Worm (Caenorhabditis elegans) whole organism, L4 larva: Measurements from ENCODE around the gene ZK177.2.

Experiments
- F26F4.8 ChIP-seq: fragments of 200-800 bp; sonication (Bioruptor generic); conservative IDR thresholded peaks from 2 replicates; pipeline ENCODE4 v1.3.6; 2022; ENCODE audit warnings: missing genetic modification characterization, missing compliant biosample characterization
- F49E8.2 ChIP-seq: sonication (generic microtip); optimal IDR thresholded peaks from 2 replicates; lab custom pipeline; 2016; ENCODE audit warnings: missing compliant biosample characterization, mild to moderate bottlenecking, missing genetic modification characterization, borderline replicate concordance
- T20F7.1 ChIP-seq: fragments of 200-800 bp; sonication (Bioruptor generic); optimal IDR thresholded peaks from 2 replicates; lab custom pipeline; 2018; ENCODE audit warnings: mild to moderate bottlenecking, missing genetic modification characterization, missing compliant biosample characterization
- Y105C5A.15 ChIP-seq: fragments of 200-800 bp; sonication (Bioruptor generic); IDR thresholded peaks from 2 replicates; pipeline ENCODE4 v1.3.6; 2022; ENCODE audit warnings: missing genetic modification characterization, missing compliant biosample characterization
- Y48G9A.11 ChIP-seq: fragments of 200-800 bp; sonication (Bioruptor generic); IDR thresholded peaks from 2 replicates; pipeline ENCODE4 v1.3.6; 2022; ENCODE audit warnings: missing genetic modification reagents, missing genetic modification characterization, missing compliant biosample characterization
- ZK337.2 ChIP-seq: fragments of 200-800 bp; sonication (Bioruptor generic); IDR thresholded peaks from 2 replicates; pipeline ENCODE4 v1.3.6; 2022; ENCODE audit warnings: missing genetic modification reagents, missing genetic modification characterization, missing compliant biosample characterization
- aly-2 ChIP-seq: sonication (generic microtip); optimal IDR thresholded peaks from 2 replicates; lab custom pipeline; 2018; ENCODE audit warnings: missing biosample characterization, missing genetic modification characterization
- arid-1 ChIP-seq: fragments of 200-800 bp; sonication (Bioruptor generic); conservative IDR thresholded peaks from 2 replicates; pipeline ENCODE4 v1.3.6; 2022; ENCODE audit warnings: missing genetic modification reagents, missing genetic modification characterization, missing compliant biosample characterization
- ceh-32 ChIP-seq: sonication (generic microtip); optimal IDR thresholded peaks from 2 replicates; lab custom pipeline; 2016; ENCODE audit warnings: mild to moderate bottlenecking, missing genetic modification characterization, missing compliant biosample characterization; ENCODE audit not compliant: poor library complexity
- daf-16 ChIP-seq, 3 experiments: sonication (generic microtip); optimal IDR thresholded peaks; 2 replicates each; lab custom pipeline; 2016 to 2017; ENCODE audit warnings: missing genetic modification characterization in 3 of 3, missing genetic modification reagents in 3 of 3, mild to moderate bottlenecking in 2 of 3, missing compliant biosample characterization in 2 of 3, missing biosample characterization in 1 of 3, moderate library complexity in 1 of 3
- daf-19 ChIP-seq: fragments of 200-800 bp; sonication (Bioruptor generic); conservative IDR thresholded peaks from 2 replicates; pipeline ENCODE4 v1.3.6; 2022; ENCODE audit warnings: missing genetic modification characterization, missing compliant biosample characterization
- daf-8 ChIP-seq: fragments of 200-800 bp; sonication (Bioruptor generic); IDR thresholded peaks from 2 replicates; pipeline ENCODE4 v1.3.6; 2022; ENCODE audit warnings: missing genetic modification characterization, missing compliant biosample characterization
- dmd-6 ChIP-seq: fragments of 200-800 bp; sonication (Bioruptor generic); IDR thresholded peaks from 2 replicates; pipeline ENCODE4 v1.3.6; 2022; ENCODE audit warnings: missing genetic modification reagents, missing genetic modification characterization, missing compliant biosample characterization
- dve-1 ChIP-seq: sonication (generic microtip); optimal IDR thresholded peaks from 2 replicates; lab custom pipeline; 2017; ENCODE audit warnings: antibody characterized with exemption, mild to moderate bottlenecking, missing genetic modification characterization, missing compliant biosample characterization; ENCODE audit not compliant: insufficient read depth
- fos-1 ChIP-seq: fragments of 150-350 bp; optimal IDR thresholded peaks from 2 replicates; lab custom pipeline; 2014; ENCODE audit warnings: missing biosample characterization, missing genetic modification characterization
- hlh-11 ChIP-seq: fragments of 200-800 bp; sonication (Bioruptor generic); optimal IDR thresholded peaks from 2 replicates; lab custom pipeline; 2018; ENCODE audit warnings: mild to moderate bottlenecking, missing genetic modification characterization, missing compliant biosample characterization
- hmg-1.1 ChIP-seq: fragments of 200-800 bp; sonication (Bioruptor generic); IDR thresholded peaks from 2 replicates; pipeline ENCODE4 v1.3.6; 2022; ENCODE audit warnings: missing genetic modification reagents, missing genetic modification characterization, missing compliant biosample characterization
- lin-1 ChIP-seq: fragments of 200-800 bp; sonication (Bioruptor generic); IDR thresholded peaks from 2 replicates; pipeline ENCODE4 v1.3.6; 2022; ENCODE audit warnings: missing genetic modification reagents, missing genetic modification characterization, missing compliant biosample characterization
- lin-38 ChIP-seq: fragments of 200-800 bp; sonication (Bioruptor generic); IDR thresholded peaks from 2 replicates; pipeline ENCODE4 v1.3.6; 2022; ENCODE audit warnings: missing genetic modification reagents, missing genetic modification characterization, missing compliant biosample characterization
- lin-39 ChIP-seq: fragments of 150-350 bp; optimal IDR thresholded peaks from 2 replicates; lab custom pipeline; 2014; ENCODE audit warnings: missing biosample characterization, missing genetic modification reagents, missing genetic modification characterization
- lir-3 ChIP-seq: sonication (generic microtip); optimal IDR thresholded peaks from 2 replicates; lab custom pipeline; 2016; ENCODE audit warnings: mild to moderate bottlenecking, missing genetic modification characterization, missing compliant biosample characterization
- lsy-2 ChIP-seq, 2 experiments: fragments of 150-350 bp in 1 of 2; sonication (generic microtip) in 1 of 2; optimal IDR thresholded peaks; 2 replicates each; lab custom pipeline; 2014 to 2017; ENCODE audit warnings: missing biosample characterization in 2 of 2, missing genetic modification characterization in 2 of 2
- mdt-29 ChIP-seq: fragments of 200-800 bp; sonication (Bioruptor generic); IDR thresholded peaks from 2 replicates; pipeline ENCODE4 v1.3.6; 2022; ENCODE audit warnings: missing genetic modification reagents, missing genetic modification characterization, missing compliant biosample characterization
- mep-1 ChIP-seq: fragments of 150-350 bp; sonication (generic microtip); optimal IDR thresholded peaks from 3 replicates; lab custom pipeline; 2014; ENCODE audit warnings: missing biosample characterization, missing genetic modification characterization
- mes-2 ChIP-seq: sonication (generic microtip); optimal IDR thresholded peaks from 2 replicates; lab custom pipeline; 2016; ENCODE audit warnings: missing genotype, mild to moderate bottlenecking, missing genetic modification characterization, missing compliant biosample characterization; ENCODE audit not compliant: poor library complexity, severe bottlenecking
- nhr-10 ChIP-seq: fragments of 150-350 bp; optimal IDR thresholded peaks from 2 replicates; lab custom pipeline; 2014; ENCODE audit warnings: missing biosample characterization, missing genetic modification characterization
- nhr-111 ChIP-seq: fragments of 200-800 bp; sonication (Bioruptor generic); optimal IDR thresholded peaks from 2 replicates; lab custom pipeline; 2018; ENCODE audit warnings: mild to moderate bottlenecking, missing genetic modification characterization, missing compliant biosample characterization
- nhr-237 ChIP-seq: sonication (generic microtip); optimal IDR thresholded peaks from 2 replicates; lab custom pipeline; 2017; ENCODE audit warnings: missing biosample characterization, missing genetic modification characterization
- nhr-25 ChIP-seq: sonication (generic microtip); optimal IDR thresholded peaks from 2 replicates; lab custom pipeline; 2017; ENCODE audit warnings: missing genetic modification characterization, mild to moderate bottlenecking, missing compliant biosample characterization, antibody characterized with exemption, moderate library complexity, borderline replicate concordance; ENCODE audit not compliant: insufficient read depth
- nhr-41 ChIP-seq: fragments of 200-800 bp; sonication (Bioruptor generic); IDR thresholded peaks from 2 replicates; pipeline ENCODE4 v1.3.6; 2022; ENCODE audit warnings: missing genetic modification reagents, missing genetic modification characterization, missing compliant biosample characterization
- nhr-76 ChIP-seq: fragments of 150-350 bp; optimal IDR thresholded peaks from 2 replicates; lab custom pipeline; 2014; ENCODE audit warnings: missing biosample characterization, missing genetic modification characterization
- php-3 ChIP-seq: fragments of 200-800 bp; sonication (Bioruptor generic); IDR thresholded peaks from 2 replicates; pipeline ENCODE4 v1.3.6; 2022; ENCODE audit warnings: missing genetic modification reagents, missing genetic modification characterization, missing compliant biosample characterization
- saeg-2 ChIP-seq: fragments of 200-800 bp; sonication (Bioruptor generic); IDR thresholded peaks from 2 replicates; pipeline ENCODE4 v1.3.6; 2022; ENCODE audit warnings: missing genetic modification reagents, missing genetic modification characterization, missing compliant biosample characterization
- sdz-12 ChIP-seq: fragments of 200-800 bp; sonication (Bioruptor generic); optimal IDR thresholded peaks from 2 replicates; lab custom pipeline; 2018; ENCODE audit warnings: mild to moderate bottlenecking, missing genetic modification characterization, missing compliant biosample characterization
- set-16 ChIP-seq: fragments of 200-800 bp; sonication (Bioruptor generic); IDR thresholded peaks from 2 replicates; pipeline ENCODE4 v1.3.6; 2022; ENCODE audit warnings: missing genetic modification reagents, missing genetic modification characterization, missing compliant biosample characterization
- snpc-1.2 ChIP-seq: fragments of 200-800 bp; sonication (Bioruptor generic); IDR thresholded peaks from 2 replicates; pipeline ENCODE4 v1.3.6; 2022; ENCODE audit warnings: missing genetic modification reagents, missing genetic modification characterization, missing compliant biosample characterization
- spr-1 ChIP-seq: sonication (generic microtip); optimal IDR thresholded peaks from 2 replicates; lab custom pipeline; 2016; ENCODE audit warnings: mild to moderate bottlenecking, missing genetic modification characterization, missing compliant biosample characterization
- spr-3 ChIP-seq: fragments of 200-800 bp; sonication (Bioruptor generic); optimal IDR thresholded peaks from 2 replicates; lab custom pipeline; 2018; ENCODE audit warnings: mild to moderate bottlenecking, missing genetic modification characterization, missing compliant biosample characterization
- tra-1 ChIP-seq: fragments of 200-800 bp; sonication (Bioruptor generic); IDR thresholded peaks from 2 replicates; pipeline ENCODE4 v1.3.6; 2022; ENCODE audit warnings: missing genetic modification reagents, missing genetic modification characterization, missing compliant biosample characterization
- unc-130 ChIP-seq: sonication (generic microtip); optimal IDR thresholded peaks from 2 replicates; lab custom pipeline; 2016; ENCODE audit warnings: missing genetic modification reagents, missing genetic modification characterization, missing compliant biosample characterization
- unc-62 ChIP-seq, 3 experiments: fragments of 150-350 bp in 1 of 3; sonication (generic microtip); optimal IDR thresholded peaks in 2 of 3; peaks in 1 of 3; 1 replicate in 1 of 3; 2 replicates in 2 of 3; lab custom pipeline; 2014 to 2017; ENCODE audit warnings: missing biosample characterization in 3 of 3, missing genetic modification characterization in 3 of 3, missing genetic modification reagents in 3 of 3, missing genotype in 1 of 3
- zfp-2 ChIP-seq: sonication (generic microtip); optimal IDR thresholded peaks from 2 replicates; lab custom pipeline; 2016; ENCODE audit warnings: mild to moderate bottlenecking, missing genetic modification characterization, missing compliant biosample characterization
- zip-11 ChIP-seq: fragments of 200-800 bp; sonication (Bioruptor generic); IDR thresholded peaks from 2 replicates; pipeline ENCODE4 v1.3.6; 2022; ENCODE audit warnings: missing genetic modification characterization, missing compliant biosample characterization
- ztf-11 ChIP-seq: fragments of 150-350 bp; optimal IDR thresholded peaks from 2 replicates; lab custom pipeline; 2014; ENCODE audit warnings: missing biosample characterization, missing genetic modification characterization

The ZK177.2 gene

DNA sequence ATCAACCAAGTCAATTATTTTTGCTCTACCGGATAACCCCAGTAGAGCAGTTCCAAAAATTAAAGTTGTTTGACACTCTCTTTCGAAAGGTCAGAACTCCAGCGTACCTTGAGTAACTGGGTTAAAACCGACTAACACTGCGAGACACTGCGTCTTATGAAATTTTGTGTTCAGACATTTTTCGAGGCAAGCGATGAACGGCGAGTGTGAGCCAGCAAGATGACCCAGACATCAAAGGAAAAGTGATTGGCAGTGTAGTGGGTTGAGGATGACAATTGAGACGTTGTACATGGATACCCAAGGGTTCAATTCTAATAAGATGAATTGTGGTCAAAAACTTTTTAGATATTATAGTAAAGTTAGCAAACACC is 25.1 kb downstream of the ZK177.2 start (continued):
- TF ChIP-seq sdz-12 (no peak), arid-1 (peak; percentile 74), lin-39 (tag; lab: Kevin White, UChicago) (no peak), nhr-10 (peak; percentile 72), unc-62 (GFP tag; optimal IDR thresholded peaks at IDR 0.05 in 1 of 2; lab: Kevin White, UChicago) (peak in 1 of 2 experiments; percentile 95), unc-62 (tag; optimal IDR thresholded peaks at IDR 0.05; lab: Kevin White, UChicago) (no peak), set-16 (GFP tag; lab: Robert Waterston, UW) (no peak), daf-8 (GFP tag; lab: Robert Waterston, UW) (no peak), Y48G9A.11 (GFP tag; lab: Robert Waterston, UW) (no peak), php-3 (GFP tag; lab: Robert Waterston, UW) (peak; percentile 36; the same call in 1 of the 2 replicates), tra-1 (GFP tag; lab: Robert Waterston, UW) (no peak), nhr-76 (no peak), Y105C5A.15 (GFP tag; lab: Robert Waterston, UW) (no peak), daf-19 (GFP tag; lab: Robert Waterston, UW) (no peak), mes-2 (tag; lab: Kevin White, UChicago) (peak; percentile 81), daf-16 (GFP tag; optimal IDR thresholded peaks at IDR 0.05; lab: Kevin White, UChicago) (peak in 1 of 2 experiments; percentile 76), daf-16 (tag; optimal IDR thresholded peaks at IDR 0.05; lab: Kevin White, UChicago) (peak; percentile 81), zip-11 (GFP tag; lab: Robert Waterston, UW) (no peak), lin-1 (GFP tag; lab: Robert Waterston, UW) (peak; percentile 59; the same call in 1 of the 2 replicates), hmg-1.1 (GFP tag; lab: Robert Waterston, UW) (peak; percentile 8; the same call in 1 of the 2 replicates), fos-1 (tag; lab: Kevin White, UChicago) (no peak), mep-1 (tag; lab: Kevin White, UChicago) (peak; percentile 76), aly-2 (tag; lab: Kevin White, UChicago) (no peak), zfp-2 (tag; lab: Kevin White, UChicago) (no peak), lir-3 (no peak), F49E8.2 (tag; lab: Kevin White, UChicago) (no peak)

DNA sequence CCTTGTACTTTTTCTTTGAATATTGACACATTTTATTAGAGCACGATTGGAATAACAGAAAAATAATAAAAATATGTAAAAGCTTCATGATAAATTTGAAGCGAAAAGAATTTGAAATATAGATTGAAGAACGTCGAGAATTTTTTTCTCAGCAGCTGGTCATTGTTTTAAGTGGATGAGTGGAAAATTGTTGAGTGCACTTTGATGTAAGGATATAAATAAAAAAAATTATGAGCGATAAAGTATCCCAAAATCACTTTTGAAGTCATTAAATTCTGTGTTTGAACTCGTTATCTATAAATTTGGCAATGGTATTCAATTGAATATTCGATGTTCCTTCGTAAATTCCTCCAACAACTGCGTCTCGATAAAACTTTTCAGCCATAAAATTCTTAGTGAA is 25.8 kb downstream of the ZK177.2 start, which contains the start of gene ins-13:
Gene ins-13 (minus strand): TSS at position 101 of the 400 bp plus-strand sequence.
- TF ChIP-seq F26F4.8 (GFP tag; lab: Robert Waterston, UW) (no peak), nhr-237 (tag; lab: Kevin White, UChicago) (no peak), zfp-2 (tag; lab: Kevin White, UChicago) (no peak), fos-1 (tag; lab: Kevin White, UChicago) (no peak), F49E8.2 (tag; lab: Kevin White, UChicago) (no peak), saeg-2 (GFP tag; lab: Robert Waterston, UW) (no peak), ZK337.2 (GFP tag; lab: Robert Waterston, UW) (no peak), ztf-11 (tag; lab: Kevin White, UChicago) (no peak), ceh-32 (tag; lab: Kevin White, UChicago) (no peak), dmd-6 (no peak), unc-130 (GFP tag; lab: Kevin White, UChicago) (no peak), spr-1 (tag; lab: Kevin White, UChicago) (no peak), snpc-1.2 (GFP tag; lab: Robert Waterston, UW) (no peak), T20F7.1 (GFP tag; lab: Kevin White, UChicago) (no peak)

DNA sequence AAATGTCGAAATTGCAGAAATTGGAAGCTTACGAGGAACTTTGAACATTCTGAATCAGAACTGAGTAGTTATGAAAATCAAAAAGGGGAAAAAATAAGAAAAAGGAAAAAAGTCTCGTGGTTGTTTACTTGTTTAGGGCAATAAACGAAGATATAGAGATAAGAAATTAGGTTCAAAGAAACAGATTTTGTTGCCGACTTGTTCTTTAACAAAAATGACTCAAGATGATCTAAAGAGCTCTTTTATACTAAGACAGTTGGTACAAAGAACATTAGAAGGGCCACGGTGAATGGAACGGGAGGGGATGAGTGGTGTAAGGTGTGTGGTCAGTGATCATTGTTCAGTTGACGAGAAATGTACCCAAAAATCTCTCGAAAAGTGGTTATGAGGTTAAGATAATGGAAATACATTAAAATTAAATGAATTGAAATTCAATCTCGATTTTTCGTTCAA is 28.5 kb downstream of the ZK177.2 start, which contains the start of gene acdh-2:
Gene acdh-2 (minus strand): TSS at position 51 of the 453 bp plus-strand sequence.
- TF ChIP-seq nhr-41 (GFP tag; lab: Robert Waterston, UW): no peak
- TF ChIP-seq lsy-2 (tag; optimal IDR thresholded peaks at IDR 0.05; lab: Kevin White, UChicago): no peak
- no peak for TF ChIP-seq lin-38 (GFP tag; lab: Robert Waterston, UW)
- peak; percentile 7 for TF ChIP-seq dve-1 (tag; lab: Kevin White, UChicago)
- no peak for TF ChIP-seq Y105C5A.15 (GFP tag; lab: Robert Waterston, UW)
- no peak for TF ChIP-seq F26F4.8 (GFP tag; lab: Robert Waterston, UW)
- no peak for TF ChIP-seq mdt-29
- TF ChIP-seq unc-62 (GFP tag; optimal IDR thresholded peaks at IDR 0.05 in 1 of 2; lab: Kevin White, UChicago): no peak
- no peak for TF ChIP-seq unc-62 (tag; optimal IDR thresholded peaks at IDR 0.05; lab: Kevin White, UChicago)
- no peak for TF ChIP-seq hlh-11 (tag; lab: Kevin White, UChicago)
- TF ChIP-seq nhr-111 (GFP tag; lab: Kevin White, UChicago): no peak
- no peak for TF ChIP-seq nhr-25 (tag; lab: Kevin White, UChicago)
- no peak for TF ChIP-seq daf-16 (GFP tag; optimal IDR thresholded peaks at IDR 0.05; lab: Kevin White, UChicago)
- TF ChIP-seq daf-16 (tag; optimal IDR thresholded peaks at IDR 0.05; lab: Kevin White, UChicago): peak; percentile 2
- no peak for TF ChIP-seq T20F7.1 (GFP tag; lab: Kevin White, UChicago)
- TF ChIP-seq spr-3: no peak
